Worm (Caenorhabditis elegans) whole organism, late embryonic: ENCODE data around the gene B0361.9.

Experiments
- F13H6.1 ChIP-seq: sonication (generic microtip); optimal IDR thresholded peaks from 2 replicates; lab custom pipeline; 2016; ENCODE audit warnings: missing genetic modification characterization, missing compliant biosample characterization
- T23F11.4 ChIP-seq: fragments of 200-800 bp; sonication (Bioruptor generic); optimal IDR thresholded peaks from 2 replicates; lab custom pipeline; 2018; ENCODE audit warnings: mild to moderate bottlenecking, missing genetic modification characterization, missing compliant biosample characterization
- ceh-31 ChIP-seq: sonication (generic microtip); optimal IDR thresholded peaks from 2 replicates; lab custom pipeline; 2016; ENCODE audit warnings: missing genetic modification characterization, missing compliant biosample characterization
- ceh-6 ChIP-seq: fragments of 200-800 bp; sonication (Bioruptor generic); optimal IDR thresholded peaks from 2 replicates; lab custom pipeline; 2018; ENCODE audit warnings: mild to moderate bottlenecking, missing genetic modification characterization, missing compliant biosample characterization
- che-1 ChIP-seq: sonication (generic microtip); optimal IDR thresholded peaks from 2 replicates; lab custom pipeline; 2016; ENCODE audit warnings: mild to moderate bottlenecking, missing genetic modification characterization, missing compliant biosample characterization
- dmd-4 ChIP-seq: sonication (generic microtip); optimal IDR thresholded peaks from 2 replicates; lab custom pipeline; 2016; ENCODE audit warnings: borderline replicate concordance, missing genetic modification characterization, missing compliant biosample characterization
- nfya-1 ChIP-seq: sonication (generic microtip); optimal IDR thresholded peaks from 2 replicates; lab custom pipeline; 2017; ENCODE audit warnings: missing genetic modification characterization, mild to moderate bottlenecking, missing compliant biosample characterization, antibody characterized with exemption, moderate library complexity
- pha-4 ChIP-seq: fragments of 150-350 bp; optimal IDR thresholded peaks from 2 replicates; lab custom pipeline; 2018; ENCODE audit warnings: missing biosample characterization, missing genetic modification reagents, missing genetic modification characterization
- pqm-1 ChIP-seq: sonication (generic microtip); optimal IDR thresholded peaks from 2 replicates; lab custom pipeline; 2016; ENCODE audit warnings: missing genetic modification characterization, missing compliant biosample characterization
- pros-1 ChIP-seq: fragments of 150-350 bp; optimal IDR thresholded peaks from 2 replicates; lab custom pipeline; 2014; ENCODE audit warnings: missing biosample characterization, missing genetic modification reagents, missing genetic modification characterization
- rnt-1 ChIP-seq: sonication (generic microtip); optimal IDR thresholded peaks from 2 replicates; lab custom pipeline; 2016; ENCODE audit warnings: missing genetic modification characterization, missing compliant biosample characterization
- sox-4 ChIP-seq: sonication (generic microtip); optimal IDR thresholded peaks from 2 replicates; lab custom pipeline; 2017; ENCODE audit warnings: mild to moderate bottlenecking, missing genetic modification characterization, inconsistent platforms, missing compliant biosample characterization
- tbx-7 ChIP-seq: sonication (generic microtip); optimal IDR thresholded peaks from 2 replicates; lab custom pipeline; 2016; ENCODE audit warnings: missing genotype, missing genetic modification characterization, missing compliant biosample characterization
- zip-5 ChIP-seq: sonication (generic microtip); optimal IDR thresholded peaks from 2 replicates; lab custom pipeline; 2016; ENCODE audit warnings: missing genetic modification characterization, missing compliant biosample characterization

ce11 chrIII:7263028-7263427 lies 36.4 kb downstream of the B0361.9 start:
- TF ChIP-seq ceh-31 (tag; lab: Kevin White, UChicago): no peak
- no peak for TF ChIP-seq nfya-1 (tag; lab: Kevin White, UChicago)
- TF ChIP-seq pha-4: no peak
- no peak for TF ChIP-seq tbx-7 (tag; lab: Kevin White, UChicago)
- TF ChIP-seq ceh-6 (GFP tag; lab: Kevin White, UChicago): no peak
- TF ChIP-seq dmd-4 (tag; lab: Kevin White, UChicago): no peak
- TF ChIP-seq rnt-1 (tag; lab: Kevin White, UChicago): no peak
- TF ChIP-seq zip-5 (tag; lab: Kevin White, UChicago): no peak
- TF ChIP-seq pqm-1 (tag; lab: Kevin White, UChicago): no peak
- no peak for TF ChIP-seq T23F11.4 (GFP tag; lab: Kevin White, UChicago)
- no peak for TF ChIP-seq F13H6.1 (tag; lab: Kevin White, UChicago)
- no peak for TF ChIP-seq sox-4 (tag; lab: Kevin White, UChicago)
- TF ChIP-seq pros-1 (tag; lab: Kevin White, UChicago): no peak
- TF ChIP-seq che-1 (tag; lab: Kevin White, UChicago): no peak
